Worm (Caenorhabditis elegans) whole organism, midembryonic: ENCODE results near the gene F28D1.6.
A peak's percentile ranks its signal among the peaks of the same experiment; 100 is the strongest.

Experiments used
- T22C8.4 ChIP-seq: fragments of 200-800 bp; sonication (Bioruptor generic); IDR thresholded peaks from 2 replicates; pipeline ENCODE4 v1.3.6; 2022; ENCODE audit warnings: missing genetic modification characterization, missing compliant biosample characterization
- flt-1 ChIP-seq: fragments of 200-800 bp; sonication (Bioruptor generic); IDR thresholded peaks from 2 replicates; pipeline ENCODE4 v1.3.6; 2022; ENCODE audit warnings: missing genetic modification characterization, missing compliant biosample characterization
- klf-2 ChIP-seq: fragments of 200-800 bp; sonication (Bioruptor generic); conservative IDR thresholded peaks from 2 replicates; pipeline ENCODE4 v1.3.6; 2022; ENCODE audit warnings: missing genetic modification reagents, missing genetic modification characterization, missing compliant biosample characterization
- med-1 ChIP-seq: sonication (generic microtip); optimal IDR thresholded peaks from 2 replicates; lab custom pipeline; 2017; ENCODE audit warnings: missing genetic modification characterization, mild to moderate bottlenecking, missing compliant biosample characterization, antibody characterized with exemption, missing genetic modification reagents; ENCODE audit not compliant: insufficient read depth
- ztf-23 ChIP-seq: fragments of 200-800 bp; sonication (Bioruptor generic); IDR thresholded peaks from 2 replicates; pipeline ENCODE4 v1.3.6; 2022; ENCODE audit warnings: missing genetic modification reagents, missing genetic modification characterization, missing compliant biosample characterization

DNA sequence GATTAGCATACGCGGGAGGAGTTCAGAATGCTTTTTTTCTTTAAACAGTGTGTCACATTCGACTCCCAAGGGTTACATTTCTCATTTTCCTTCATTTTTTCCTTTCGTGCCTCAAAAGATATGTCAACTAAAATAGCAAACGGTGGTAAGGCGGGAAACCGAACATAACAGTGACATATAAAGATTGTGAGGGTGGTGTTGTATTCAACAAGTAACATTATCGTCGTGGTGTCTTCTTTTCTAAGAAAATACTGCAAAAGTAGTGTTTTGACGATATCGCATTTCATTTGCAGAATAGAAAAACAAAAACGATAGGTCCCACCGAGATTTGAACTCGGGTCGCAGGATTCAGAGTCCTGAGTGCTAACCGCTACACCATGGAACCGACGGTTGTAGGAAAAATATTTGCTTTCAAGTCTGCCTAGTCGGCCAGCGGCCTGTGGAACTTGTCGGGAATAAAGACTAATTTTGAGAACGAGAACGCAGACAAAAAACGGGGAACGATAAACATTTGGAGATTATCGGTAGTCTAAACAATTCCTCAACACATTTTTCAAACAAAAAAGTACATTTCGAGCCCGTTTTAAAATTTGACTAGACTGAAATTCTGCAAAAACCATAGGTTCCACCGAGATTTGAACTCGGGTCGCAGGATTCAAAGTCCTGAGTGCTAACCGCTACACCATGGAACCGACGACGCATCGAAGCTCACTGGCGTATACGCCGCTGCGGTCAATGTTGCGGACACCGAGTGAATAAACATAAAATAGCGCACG is 31.9 kb upstream of the F28D1.6 start:
- peak; percentile 23 for TF ChIP-seq med-1 (GFP tag; lab: Kevin White, UChicago)
- TF ChIP-seq T22C8.4 (GFP tag; lab: Robert Waterston, UW) = peak; percentile 53; the same call in 1 of the 2 replicates
- TF ChIP-seq klf-2 (GFP tag; lab: Robert Waterston, UW) = no peak
- TF ChIP-seq flt-1 (GFP tag; lab: Robert Waterston, UW) = peak; percentile 66
- TF ChIP-seq ztf-23 (GFP tag; lab: Robert Waterston, UW) = 0 out of 2 replicates have a peak, but pooled peaks have one; percentile 38
